Worm (Caenorhabditis elegans) whole organism, L4 larva: ENCODE data around the gene slc-25A10.

Experiments used
- F10B5.3 ChIP-seq: sonication (generic microtip); optimal IDR thresholded peaks from 2 replicates; lab custom pipeline; 2016; ENCODE audit warnings: mild to moderate bottlenecking, missing genetic modification characterization, missing compliant biosample characterization
- F37D6.2 ChIP-seq: sonication (generic microtip); optimal IDR thresholded peaks from 2 replicates; lab custom pipeline; 2016; ENCODE audit warnings: mild to moderate bottlenecking, missing genetic modification characterization, missing compliant biosample characterization
- T26A8.4 ChIP-seq: fragments of 200-800 bp; sonication (Bioruptor generic); IDR thresholded peaks from 2 replicates; pipeline ENCODE4 v1.3.6; 2022; ENCODE audit warnings: missing genetic modification characterization, missing compliant biosample characterization
- Y5F2A.4 ChIP-seq: fragments of 200-800 bp; sonication (Bioruptor generic); optimal IDR thresholded peaks from 2 replicates; lab custom pipeline; 2018; ENCODE audit warnings: mild to moderate bottlenecking, missing genetic modification characterization, missing compliant biosample characterization
- Y75B8A.6 ChIP-seq: fragments of 200-800 bp; sonication (Bioruptor generic); IDR thresholded peaks from 2 replicates; pipeline ENCODE4 v1.3.6; 2022; ENCODE audit warnings: missing genetic modification reagents, missing genetic modification characterization, missing compliant biosample characterization
- ZK337.2 ChIP-seq: fragments of 200-800 bp; sonication (Bioruptor generic); IDR thresholded peaks from 2 replicates; pipeline ENCODE4 v1.3.6; 2022; ENCODE audit warnings: missing genetic modification reagents, missing genetic modification characterization, missing compliant biosample characterization
- arid-1 ChIP-seq: fragments of 200-800 bp; sonication (Bioruptor generic); conservative IDR thresholded peaks from 2 replicates; pipeline ENCODE4 v1.3.6; 2022; ENCODE audit warnings: missing genetic modification reagents, missing genetic modification characterization, missing compliant biosample characterization
- ceh-82 ChIP-seq: sonication (generic microtip); optimal IDR thresholded peaks from 2 replicates; lab custom pipeline; 2017; ENCODE audit warnings: missing biosample characterization, missing genetic modification characterization
- daf-12 ChIP-seq: fragments of 150-350 bp; optimal IDR thresholded peaks from 2 replicates; lab custom pipeline; 2014; ENCODE audit warnings: missing biosample characterization, missing genetic modification reagents, missing genetic modification characterization
- daf-19 ChIP-seq: fragments of 200-800 bp; sonication (Bioruptor generic); conservative IDR thresholded peaks from 2 replicates; pipeline ENCODE4 v1.3.6; 2022; ENCODE audit warnings: missing genetic modification characterization, missing compliant biosample characterization
- dmd-6 ChIP-seq: fragments of 200-800 bp; sonication (Bioruptor generic); IDR thresholded peaks from 2 replicates; pipeline ENCODE4 v1.3.6; 2022; ENCODE audit warnings: missing genetic modification reagents, missing genetic modification characterization, missing compliant biosample characterization
- dmd-9 ChIP-seq: fragments of 200-800 bp; sonication (Bioruptor generic); IDR thresholded peaks from 2 replicates; pipeline ENCODE4 v1.3.6; 2022; ENCODE audit warnings: missing genetic modification reagents, missing genetic modification characterization, missing compliant biosample characterization
- duxl-1 ChIP-seq: sonication (generic microtip); optimal IDR thresholded peaks from 2 replicates; lab custom pipeline; 2016; ENCODE audit warnings: mild to moderate bottlenecking, missing genetic modification characterization, moderate library complexity, missing compliant biosample characterization; ENCODE audit not compliant: poor library complexity
- dve-1 ChIP-seq: sonication (generic microtip); optimal IDR thresholded peaks from 2 replicates; lab custom pipeline; 2017; ENCODE audit warnings: antibody characterized with exemption, mild to moderate bottlenecking, missing genetic modification characterization, missing compliant biosample characterization; ENCODE audit not compliant: insufficient read depth
- fkh-10 ChIP-seq: fragments of 150-350 bp; optimal IDR thresholded peaks from 2 replicates; lab custom pipeline; 2014; ENCODE audit warnings: missing biosample characterization, missing genetic modification reagents, missing genetic modification characterization
- hlh-11 ChIP-seq: fragments of 200-800 bp; sonication (Bioruptor generic); optimal IDR thresholded peaks from 2 replicates; lab custom pipeline; 2018; ENCODE audit warnings: mild to moderate bottlenecking, missing genetic modification characterization, missing compliant biosample characterization
- hmg-1.1 ChIP-seq: fragments of 200-800 bp; sonication (Bioruptor generic); IDR thresholded peaks from 2 replicates; pipeline ENCODE4 v1.3.6; 2022; ENCODE audit warnings: missing genetic modification reagents, missing genetic modification characterization, missing compliant biosample characterization
- jun-1 ChIP-seq: fragments of 150-350 bp; optimal IDR thresholded peaks from 2 replicates; lab custom pipeline; 2014; ENCODE audit warnings: missing biosample characterization, missing genetic modification reagents, missing genetic modification characterization
- lim-7 ChIP-seq: fragments of 200-800 bp; sonication (Bioruptor generic); IDR thresholded peaks from 2 replicates; pipeline ENCODE4 v1.3.6; 2022; ENCODE audit warnings: missing genetic modification characterization, missing compliant biosample characterization
- lin-1 ChIP-seq: fragments of 200-800 bp; sonication (Bioruptor generic); IDR thresholded peaks from 2 replicates; pipeline ENCODE4 v1.3.6; 2022; ENCODE audit warnings: missing genetic modification reagents, missing genetic modification characterization, missing compliant biosample characterization
- lin-13 ChIP-seq: fragments of 150-350 bp; optimal IDR thresholded peaks from 2 replicates; lab custom pipeline; 2014; ENCODE audit warnings: missing biosample characterization, missing genetic modification reagents, missing genetic modification characterization
- lin-15B ChIP-seq: fragments of 150-350 bp; sonication (generic microtip); optimal IDR thresholded peaks from 3 replicates; lab custom pipeline; 2014; ENCODE audit warnings: missing biosample characterization, missing genetic modification characterization
- lin-38 ChIP-seq: fragments of 200-800 bp; sonication (Bioruptor generic); IDR thresholded peaks from 2 replicates; pipeline ENCODE4 v1.3.6; 2022; ENCODE audit warnings: missing genetic modification reagents, missing genetic modification characterization, missing compliant biosample characterization
- lin-39 ChIP-seq: fragments of 150-350 bp; optimal IDR thresholded peaks from 2 replicates; lab custom pipeline; 2014; ENCODE audit warnings: missing biosample characterization, missing genetic modification reagents, missing genetic modification characterization
- lsy-2 ChIP-seq, 2 experiments: fragments of 150-350 bp in 1 of 2; sonication (generic microtip) in 1 of 2; optimal IDR thresholded peaks; 2 replicates each; lab custom pipeline; 2014 to 2017; ENCODE audit warnings: missing biosample characterization in 2 of 2, missing genetic modification characterization in 2 of 2
- madf-5 ChIP-seq, 2 experiments: fragments of 200-800 bp; sonication (Bioruptor generic); IDR thresholded peaks; 2 replicates each; pipeline ENCODE4 v1.3.6; 2022; ENCODE audit warnings: missing compliant biosample characterization in 2 of 2, missing genetic modification characterization in 2 of 2
- mep-1 ChIP-seq: fragments of 150-350 bp; sonication (generic microtip); optimal IDR thresholded peaks from 3 replicates; lab custom pipeline; 2014; ENCODE audit warnings: missing biosample characterization, missing genetic modification characterization
- mes-2 ChIP-seq: sonication (generic microtip); optimal IDR thresholded peaks from 2 replicates; lab custom pipeline; 2016; ENCODE audit warnings: missing genotype, mild to moderate bottlenecking, missing genetic modification characterization, missing compliant biosample characterization; ENCODE audit not compliant: poor library complexity, severe bottlenecking
- mxl-2 ChIP-seq: fragments of 200-800 bp; sonication (Bioruptor generic); conservative IDR thresholded peaks from 2 replicates; pipeline ENCODE4 v1.3.6; 2022; ENCODE audit warnings: missing genetic modification reagents, missing genetic modification characterization, missing compliant biosample characterization
- nhr-10 ChIP-seq: fragments of 150-350 bp; optimal IDR thresholded peaks from 2 replicates; lab custom pipeline; 2014; ENCODE audit warnings: missing biosample characterization, missing genetic modification characterization
- nhr-111 ChIP-seq: fragments of 200-800 bp; sonication (Bioruptor generic); optimal IDR thresholded peaks from 2 replicates; lab custom pipeline; 2018; ENCODE audit warnings: mild to moderate bottlenecking, missing genetic modification characterization, missing compliant biosample characterization
- nhr-28 ChIP-seq: fragments of 150-350 bp; optimal IDR thresholded peaks from 2 replicates; lab custom pipeline; 2014; ENCODE audit warnings: missing biosample characterization, missing genetic modification characterization
- nhr-41 ChIP-seq: fragments of 200-800 bp; sonication (Bioruptor generic); IDR thresholded peaks from 2 replicates; pipeline ENCODE4 v1.3.6; 2022; ENCODE audit warnings: missing genetic modification reagents, missing genetic modification characterization, missing compliant biosample characterization
- nhr-6 ChIP-seq: fragments of 150-350 bp; optimal IDR thresholded peaks from 2 replicates; lab custom pipeline; 2014; ENCODE audit warnings: missing biosample characterization, missing genetic modification characterization
- nhr-77 ChIP-seq: fragments of 150-350 bp; optimal IDR thresholded peaks from 2 replicates; lab custom pipeline; 2014; ENCODE audit warnings: missing biosample characterization, missing genetic modification characterization
- pha-4 ChIP-seq, 2 experiments: fragments of 150-350 bp in 1 of 2; fragments of 200-800 bp in 1 of 2; sonication (Bioruptor generic) in 1 of 2; IDR thresholded peaks in 1 of 2; optimal IDR thresholded peaks in 1 of 2; 2 replicates each; pipeline versions ENCODE4 v1.3.6 to Lab custom; 2014 to 2022; ENCODE audit warnings: missing genetic modification characterization in 2 of 2, missing genetic modification reagents in 2 of 2, missing biosample characterization in 1 of 2, missing compliant biosample characterization in 1 of 2
- rbr-2 ChIP-seq: sonication (generic microtip); optimal IDR thresholded peaks from 2 replicates; lab custom pipeline; 2016; ENCODE audit warnings: missing genotype, missing genetic modification characterization, missing compliant biosample characterization
- sdz-12 ChIP-seq: fragments of 200-800 bp; sonication (Bioruptor generic); optimal IDR thresholded peaks from 2 replicates; lab custom pipeline; 2018; ENCODE audit warnings: mild to moderate bottlenecking, missing genetic modification characterization, missing compliant biosample characterization
- skn-1 ChIP-seq: fragments of 150-350 bp; optimal IDR thresholded peaks from 2 replicates; lab custom pipeline; 2014; ENCODE audit warnings: missing biosample characterization, missing genetic modification characterization
- snpc-1.2 ChIP-seq: fragments of 200-800 bp; sonication (Bioruptor generic); IDR thresholded peaks from 2 replicates; pipeline ENCODE4 v1.3.6; 2022; ENCODE audit warnings: missing genetic modification reagents, missing genetic modification characterization, missing compliant biosample characterization
- snpc-4 ChIP-seq: fragments of 150-350 bp; optimal IDR thresholded peaks from 2 replicates; lab custom pipeline; 2014; ENCODE audit warnings: missing biosample characterization, missing genetic modification characterization
- tra-1 ChIP-seq: fragments of 200-800 bp; sonication (Bioruptor generic); IDR thresholded peaks from 2 replicates; pipeline ENCODE4 v1.3.6; 2022; ENCODE audit warnings: missing genetic modification reagents, missing genetic modification characterization, missing compliant biosample characterization
- unc-130 ChIP-seq: sonication (generic microtip); optimal IDR thresholded peaks from 2 replicates; lab custom pipeline; 2016; ENCODE audit warnings: missing genetic modification reagents, missing genetic modification characterization, missing compliant biosample characterization
- unc-62 ChIP-seq, 3 experiments: fragments of 150-350 bp in 1 of 3; sonication (generic microtip); optimal IDR thresholded peaks in 2 of 3; peaks in 1 of 3; 1 replicate in 1 of 3; 2 replicates in 2 of 3; lab custom pipeline; 2014 to 2017; ENCODE audit warnings: missing biosample characterization in 3 of 3, missing genetic modification characterization in 3 of 3, missing genetic modification reagents in 3 of 3, missing genotype in 1 of 3
- zfp-3 ChIP-seq: fragments of 200-800 bp; sonication (Bioruptor generic); conservative IDR thresholded peaks from 2 replicates; pipeline ENCODE4 v1.3.6; 2022; ENCODE audit warnings: missing genetic modification reagents, missing genetic modification characterization, missing compliant biosample characterization
- zip-2 ChIP-seq: fragments of 150-350 bp; optimal IDR thresholded peaks from 2 replicates; lab custom pipeline; 2014; ENCODE audit warnings: missing biosample characterization, missing genetic modification characterization
- ztf-11 ChIP-seq: fragments of 150-350 bp; optimal IDR thresholded peaks from 2 replicates; lab custom pipeline; 2014; ENCODE audit warnings: missing biosample characterization, missing genetic modification characterization

The slc-25A10 gene

DNA sequence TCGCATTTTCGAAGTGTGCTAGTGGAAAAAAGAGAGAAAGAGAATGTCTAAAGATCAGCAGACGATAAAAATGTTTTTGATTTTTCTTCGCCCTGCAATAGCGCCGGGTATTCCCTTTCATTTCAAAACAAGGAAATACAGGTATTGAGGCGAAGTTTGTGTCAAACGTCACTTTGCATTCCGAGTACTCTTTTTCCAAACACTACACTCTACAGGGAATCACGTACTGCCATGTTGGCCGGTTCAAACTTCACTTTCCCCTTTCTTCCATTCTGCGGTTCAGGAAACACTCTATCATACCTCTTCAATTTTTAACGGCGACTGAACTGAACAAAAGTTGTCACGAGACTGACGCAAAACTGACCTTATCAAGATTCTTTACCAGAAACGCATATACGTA lies 13.1 kb upstream of the slc-25A10 start:
- TF ChIP-seq hmg-1.1 (GFP tag; lab: Robert Waterston, UW) (0 out of 2 replicates have a peak, but pooled peaks have one; percentile 16), dve-1 (tag; lab: Kevin White, UChicago) (peak; percentile 10), lim-7 (GFP tag; lab: Robert Waterston, UW) (no peak), dmd-6 (0 out of 2 replicates have a peak, but pooled peaks have one; percentile 31), nhr-28 (peak; percentile 0), mxl-2 (GFP tag; lab: Robert Waterston, UW) (no peak), unc-62 (GFP tag; optimal IDR thresholded peaks at IDR 0.05 in 1 of 2; lab: Kevin White, UChicago) (peak in 1 of 2 experiments; percentile 72), unc-62 (tag; optimal IDR thresholded peaks at IDR 0.05; lab: Kevin White, UChicago) (no peak)
- TF ChIP-seq, all 104 proteins: peak for 5

DNA sequence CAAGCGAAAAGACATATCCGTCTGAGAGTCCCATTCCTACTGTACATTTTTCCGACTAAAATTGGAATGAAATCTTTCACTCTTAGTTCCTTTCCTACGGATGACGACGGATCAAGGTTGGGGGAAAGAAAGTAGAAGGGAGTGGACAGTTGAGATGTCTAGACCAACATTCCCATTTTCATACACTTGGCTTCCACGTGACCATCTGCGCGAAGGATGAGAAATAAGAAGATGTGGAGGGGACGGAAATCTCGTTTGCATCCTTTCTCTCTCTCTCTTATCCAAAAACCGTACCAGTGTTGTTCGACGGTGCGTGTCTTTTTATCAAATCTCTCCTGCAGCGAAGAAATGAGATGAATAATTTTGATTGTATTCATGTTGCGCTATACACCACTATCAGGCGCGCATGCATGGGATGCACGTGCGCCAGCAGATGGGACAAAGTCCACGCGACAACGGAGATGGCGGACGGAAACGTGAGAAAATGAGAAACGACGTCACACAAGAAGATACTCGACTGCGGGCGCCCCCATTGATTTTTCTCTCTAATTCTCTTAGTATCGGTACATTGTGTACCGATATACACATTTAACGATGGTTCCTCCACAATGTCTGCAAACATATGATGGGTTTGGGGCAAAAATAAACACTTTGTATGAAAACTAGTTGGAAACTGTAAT lies 12.0 kb upstream of the slc-25A10 start:
- TF ChIP-seq lin-38 (GFP tag; lab: Robert Waterston, UW): peak; percentile 53
- no peak for TF ChIP-seq sdz-12 (GFP tag; lab: Kevin White, UChicago)
- peak; percentile 64 for TF ChIP-seq nhr-77 (tag; lab: Kevin White, UChicago)
- no peak for TF ChIP-seq lin-39 (tag; lab: Kevin White, UChicago)
- no peak for TF ChIP-seq snpc-1.2 (GFP tag; lab: Robert Waterston, UW)
- TF ChIP-seq dmd-9 (GFP tag; lab: Robert Waterston, UW): no peak
- peak; percentile 90 for TF ChIP-seq nhr-6
- no peak for TF ChIP-seq nhr-41
- peak; percentile 66 for TF ChIP-seq arid-1 (GFP tag; lab: Robert Waterston, UW)
- TF ChIP-seq rbr-2 (tag; lab: Kevin White, UChicago): peak; percentile 76
- TF ChIP-seq snpc-4 (tag; lab: Kevin White, UChicago): no peak
- TF ChIP-seq fkh-10 (GFP tag; lab: Kevin White, UChicago): peak; percentile 1
- peak; percentile 92 for TF ChIP-seq mep-1 (tag; lab: Kevin White, UChicago)
- TF ChIP-seq Y75B8A.6 (GFP tag; lab: Robert Waterston, UW): no peak
- peak; percentile 50 for TF ChIP-seq zip-2 (tag; lab: Kevin White, UChicago)
- TF ChIP-seq hlh-11 (tag; lab: Kevin White, UChicago): peak; percentile 99
- no peak for TF ChIP-seq madf-5 (GFP tag; IDR thresholded peaks at IDR 0.05; lab: Robert Waterston, UW)
- no peak for TF ChIP-seq duxl-1 (tag; lab: Kevin White, UChicago)
- no peak for TF ChIP-seq ceh-82 (tag; lab: Kevin White, UChicago)
- peak; percentile 74 for TF ChIP-seq pha-4 (GFP tag; IDR thresholded peaks at IDR 0.05; lab: Robert Waterston, UW)
- peak; percentile 13 for TF ChIP-seq pha-4 (tag; optimal IDR thresholded peaks at IDR 0.05; lab: Kevin White, UChicago)
- peak; percentile 73 for TF ChIP-seq hmg-1.1 (GFP tag; lab: Robert Waterston, UW)
- no peak for TF ChIP-seq ZK337.2 (GFP tag; lab: Robert Waterston, UW)
- peak; percentile 91 for TF ChIP-seq nhr-10
- TF ChIP-seq Y5F2A.4: no peak
- peak; percentile 73 to 86 for TF ChIP-seq lsy-2 (tag; optimal IDR thresholded peaks at IDR 0.05; lab: Kevin White, UChicago)
- peak; percentile 93 for TF ChIP-seq tra-1 (GFP tag; lab: Robert Waterston, UW)
- TF ChIP-seq daf-19 (GFP tag; lab: Robert Waterston, UW): no peak
- TF ChIP-seq daf-12 (tag; lab: Kevin White, UChicago): no peak
- TF ChIP-seq lin-15B (tag; lab: Kevin White, UChicago): no peak
- peak; percentile 61 for TF ChIP-seq F37D6.2 (tag; lab: Kevin White, UChicago)
- TF ChIP-seq skn-1 (tag; lab: Kevin White, UChicago): no peak
- no peak for TF ChIP-seq ztf-11 (tag; lab: Kevin White, UChicago)
- TF ChIP-seq F10B5.3 (tag; lab: Kevin White, UChicago): no peak
- TF ChIP-seq jun-1 (tag; lab: Kevin White, UChicago): no peak
- TF ChIP-seq zfp-3 (GFP tag; lab: Robert Waterston, UW): peak; percentile 38; the same call in 1 of the 2 replicates
- peak; percentile 62 for TF ChIP-seq lin-13 (GFP tag; lab: Kevin White, UChicago)
- no peak for TF ChIP-seq nhr-111 (GFP tag; lab: Kevin White, UChicago)
- TF ChIP-seq T26A8.4 (GFP tag; lab: Robert Waterston, UW): peak; percentile 87
- TF ChIP-seq lin-1 (GFP tag; lab: Robert Waterston, UW): peak; percentile 91
- peak; percentile 66 for TF ChIP-seq mes-2
- no peak for TF ChIP-seq unc-130 (GFP tag; lab: Kevin White, UChicago)
